Worm (Caenorhabditis elegans): ENCODE measurements around the gene M03F4.4.

The M03F4.4 gene

DNA sequence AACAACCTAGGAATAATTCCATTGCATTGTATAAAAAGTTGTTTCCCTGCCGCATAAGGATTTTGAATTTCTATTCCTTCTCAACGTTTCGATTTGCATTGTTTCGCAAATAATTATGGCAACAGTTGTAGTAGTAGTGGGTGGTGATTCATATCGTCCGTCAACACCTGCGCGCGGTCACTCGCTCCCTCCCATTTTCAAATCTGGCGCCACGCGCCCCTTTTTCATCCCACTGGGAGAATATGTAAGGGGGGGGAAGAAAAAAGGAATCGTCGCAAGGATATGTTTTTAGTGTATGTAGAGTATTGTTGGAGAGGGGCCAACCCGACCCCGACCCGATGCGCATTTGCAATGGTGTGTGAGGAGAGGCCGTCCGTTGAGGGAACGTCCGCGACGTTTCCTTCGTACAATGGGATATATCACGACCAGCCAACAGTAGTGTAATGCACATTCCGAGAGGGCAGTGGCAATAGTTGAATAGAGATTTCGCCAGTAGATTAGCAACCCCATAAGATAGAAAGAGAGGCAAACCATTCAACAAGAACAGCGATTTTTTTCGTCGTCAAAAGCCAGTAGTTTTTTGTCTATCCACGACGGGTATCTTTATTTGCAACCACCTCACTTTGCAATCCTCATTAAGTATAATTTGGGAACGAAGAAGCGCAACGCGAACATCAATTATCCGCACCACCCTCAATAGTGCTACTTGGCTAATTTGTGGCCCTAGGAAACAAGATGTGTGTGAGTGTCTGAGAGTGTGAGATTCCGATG is 3.9 kb upstream of the M03F4.4 start (continued):
- no peak for TF ChIP-seq dve-1 (tag; optimal IDR thresholded peaks at IDR 0.05; ENCODE audit: insufficient read depth)
- no peak for TF ChIP-seq F26F4.8 (GFP tag; conservative IDR thresholded peaks at IDR 0.05)
- no peak for TF ChIP-seq ztf-11 (tag; optimal IDR thresholded peaks at IDR 0.05)
- peak; percentile 48; the same call in 1 of the 2 replicates for TF ChIP-seq dmd-9 (GFP tag; IDR thresholded peaks at IDR 0.05)
- TF ChIP-seq aly-2 (tag; optimal IDR thresholded peaks at IDR 0.05), result no peak
- TF ChIP-seq egl-27 (tag; optimal IDR thresholded peaks at IDR 0.05), result no peak
- 0 out of 2 replicates have a peak, but pooled peaks have one; percentile 15 for TF ChIP-seq zfp-3 (GFP tag; conservative IDR thresholded peaks at IDR 0.05)
- no peak for TF ChIP-seq lir-3 (tag; optimal IDR thresholded peaks at IDR 0.05)
- TF ChIP-seq zfp-2 (tag; optimal IDR thresholded peaks at IDR 0.05), result no peak
- no peak for TF ChIP-seq sdz-12 (GFP tag; optimal IDR thresholded peaks at IDR 0.05)
- no peak for TF ChIP-seq dpl-1 (GFP tag; optimal IDR thresholded peaks at IDR 0.05)
- TF ChIP-seq nhr-76 (tag; optimal IDR thresholded peaks at IDR 0.05), result no peak
- no peak for TF ChIP-seq madf-5 (GFP tag; IDR thresholded peaks at IDR 0.05)
- no peak for TF ChIP-seq nhr-41 (GFP tag; IDR thresholded peaks at IDR 0.05)
- no peak for TF ChIP-seq unc-39 (tag; optimal IDR thresholded peaks at IDR 0.05)
- TF ChIP-seq nhr-11 (tag; optimal IDR thresholded peaks at IDR 0.05), result no peak
- TF ChIP-seq spr-1 (tag; optimal IDR thresholded peaks at IDR 0.05), result no peak
- TF ChIP-seq ceh-28 (tag; optimal IDR thresholded peaks at IDR 0.05), result no peak
- TF ChIP-seq nhr-25 (tag; optimal IDR thresholded peaks at IDR 0.05; ENCODE audit: borderline replicate concordance, insufficient read depth), result no peak
- TF ChIP-seq ZK546.5 (tag; optimal IDR thresholded peaks at IDR 0.05), result no peak
- no peak for TF ChIP-seq lin-1 (GFP tag; IDR thresholded peaks at IDR 0.05)
- no peak for TF ChIP-seq nhr-237 (tag; optimal IDR thresholded peaks at IDR 0.05)
- TF ChIP-seq fos-1 (tag; optimal IDR thresholded peaks at IDR 0.05), result no peak
- no peak for TF ChIP-seq gei-8 (GFP tag; optimal IDR thresholded peaks at IDR 0.05)
- peak; percentile 26 for TF ChIP-seq mes-2 (tag; optimal IDR thresholded peaks at IDR 0.05; ENCODE audit: poor library complexity, severe bottlenecking)
- no peak for TF ChIP-seq ceh-62 (tag; optimal IDR thresholded peaks at IDR 0.05)
- peak in 1 of 2 experiments; percentile 91 for TF ChIP-seq unc-62 (GFP tag; optimal IDR thresholded peaks at IDR 0.05 in 1 of 2)
- TF ChIP-seq unc-62 (tag; optimal IDR thresholded peaks at IDR 0.05), result no peak
- no peak for TF ChIP-seq ZK337.2 (GFP tag; IDR thresholded peaks at IDR 0.05)
- TF ChIP-seq daf-12 (tag; optimal IDR thresholded peaks at IDR 0.05), result no peak
- TF ChIP-seq fkh-10 (GFP tag; optimal IDR thresholded peaks at IDR 0.05), result no peak
- TF ChIP-seq zip-2 (tag; optimal IDR thresholded peaks at IDR 0.05), result no peak
- TF ChIP-seq nhr-77 (tag; optimal IDR thresholded peaks at IDR 0.05), result no peak
- TF ChIP-seq lin-29 (GFP tag; IDR thresholded peaks at IDR 0.05), result no peak
- no peak for TF ChIP-seq mxl-3 (GFP tag; optimal IDR thresholded peaks at IDR 0.05)
- TF ChIP-seq arid-1 (GFP tag; conservative IDR thresholded peaks at IDR 0.05), result no peak
- no peak for TF ChIP-seq mxl-2 (GFP tag; conservative IDR thresholded peaks at IDR 0.05)
- peak; percentile 26 for TF ChIP-seq spr-3 (GFP tag; optimal IDR thresholded peaks at IDR 0.05)
- TF ChIP-seq pqm-1 (tag; optimal IDR thresholded peaks at IDR 0.05), result no peak
- TF ChIP-seq nhr-102 (tag; optimal IDR thresholded peaks at IDR 0.05), result no peak
- no peak for TF ChIP-seq hlh-11 (tag; optimal IDR thresholded peaks at IDR 0.05)
- TF ChIP-seq lin-39 (tag; optimal IDR thresholded peaks at IDR 0.05), result no peak
- TF ChIP-seq dmd-6 (GFP tag; IDR thresholded peaks at IDR 0.05), result no peak
- no peak for TF ChIP-seq nhr-42 (GFP tag; IDR thresholded peaks at IDR 0.05)
- no peak for TF ChIP-seq jun-1 (tag; optimal IDR thresholded peaks at IDR 0.05)
- no peak for TF ChIP-seq Y48G9A.11 (GFP tag; IDR thresholded peaks at IDR 0.05)
- no peak for TF ChIP-seq ztf-7 (tag; optimal IDR thresholded peaks at IDR 0.05)
- TF ChIP-seq hif-1 (tag; optimal IDR thresholded peaks at IDR 0.05), result no peak
- TF ChIP-seq tag-97 (GFP tag; IDR thresholded peaks at IDR 0.05), result no peak
- no peak for TF ChIP-seq Y75B8A.6 (GFP tag; IDR thresholded peaks at IDR 0.05)
- peak; percentile 39 for TF ChIP-seq egl-43 (GFP tag; IDR thresholded peaks at IDR 0.05)

All from whole organism, L4 larva.